Worm (Caenorhabditis elegans): ENCODE data around the gene srlf-28.
A peak's percentile ranks its signal among the peaks of the same experiment; 100 is the strongest.

srlf-28 gene

DNA sequence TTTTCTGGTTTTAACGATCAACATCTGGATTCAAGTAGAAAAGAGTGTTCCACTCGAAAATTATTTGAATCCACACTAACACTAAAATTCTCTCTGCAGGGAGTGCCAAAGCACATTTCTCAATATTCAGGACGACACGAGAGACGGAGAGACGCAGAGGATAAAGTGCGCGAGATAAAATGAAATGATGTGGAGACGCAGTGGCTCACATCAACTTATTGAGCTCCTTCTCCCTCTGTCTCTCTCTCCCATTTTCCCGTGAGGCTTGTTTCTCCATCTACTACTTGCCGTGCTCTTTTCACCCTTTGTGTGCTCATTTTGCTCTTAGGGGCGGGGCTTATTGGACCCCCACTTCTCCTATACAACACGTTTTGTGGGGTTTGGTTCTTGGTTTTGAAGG is 12.5 kb upstream of the srlf-28 start:
- TF ChIP-seq lsy-2 (tag; optimal IDR thresholded peaks at IDR 0.05) (peak; percentile 31 to 68), xbp-1 (tag; optimal IDR thresholded peaks at IDR 0.05) (peak; percentile 23), egl-13 (tag; optimal IDR thresholded peaks at IDR 0.05) (peak; percentile 26), unc-98 (GFP tag; IDR thresholded peaks at IDR 0.05) (0 out of 2 replicates have a peak, but pooled peaks have one; percentile 33), nhr-28 (tag; optimal IDR thresholded peaks at IDR 0.05) (no peak), fos-1 (tag; optimal IDR thresholded peaks at IDR 0.05) (peak; percentile 18), fkh-8 (tag; optimal IDR thresholded peaks at IDR 0.05) (peak; percentile 51), isw-1 (GFP tag; IDR thresholded peaks at IDR 0.05) (peak; percentile 29), irx-1 (tag; optimal IDR thresholded peaks at IDR 0.05) (peak; percentile 11), fkh-4 (tag; optimal IDR thresholded peaks at IDR 0.05; ENCODE audit: borderline replicate concordance) (peak; percentile 62), dpl-1 (GFP tag; optimal IDR thresholded peaks at IDR 0.05) (peak in 1 of 3 experiments; percentile 37), nhr-71 (tag; optimal IDR thresholded peaks at IDR 0.05) (peak; percentile 72), nhr-20 (tag; optimal IDR thresholded peaks at IDR 0.05) (peak; percentile 10), mdl-1 (tag; optimal IDR thresholded peaks at IDR 0.05) (peak in 1 of 2 experiments; percentile 3), dsc-1 (tag; optimal IDR thresholded peaks at IDR 0.05) (peak; percentile 88), C16A3.4 (tag; optimal IDR thresholded peaks at IDR 0.05) (peak; percentile 7), lir-3 (tag; optimal IDR thresholded peaks at IDR 0.05; ENCODE audit: poor library complexity) (peak; percentile 19), ets-5 (GFP tag; IDR thresholded peaks at IDR 0.05) (no peak), unc-62 (GFP tag; optimal IDR thresholded peaks at IDR 0.05) (no peak), fkh-10 (GFP tag; optimal IDR thresholded peaks at IDR 0.05) (peak; percentile 34), tbx-2 (tag; optimal IDR thresholded peaks at IDR 0.05) (peak; percentile 39), efl-1 (optimal IDR thresholded peaks at IDR 0.05) (peak; percentile 57 to 74), efl-1 (GFP tag; optimal IDR thresholded peaks at IDR 0.05 in 1 of 2) (peak; percentile 17 to 80), nhr-90 (tag; optimal IDR thresholded peaks at IDR 0.05; ENCODE audit: poor library complexity) (no peak), unc-86 (tag; optimal IDR thresholded peaks at IDR 0.05) (peak; percentile 61), pag-3 (tag; optimal IDR thresholded peaks at IDR 0.05; ENCODE audit: borderline replicate concordance, insufficient read depth) (no peak), mep-1 (tag; optimal IDR thresholded peaks at IDR 0.05) (peak; percentile 6), nhr-47 (tag; optimal IDR thresholded peaks at IDR 0.05) (peak; percentile 51), swsn-7 (tag; optimal IDR thresholded peaks at IDR 0.05) (peak; percentile 47), ceh-90 (tag; optimal IDR thresholded peaks at IDR 0.05) (no peak), nhr-77 (tag; optimal IDR thresholded peaks at IDR 0.05) (no peak), ceh-82 (tag; optimal IDR thresholded peaks at IDR 0.05) (peak in 2 of 3 experiments; percentile 24 to 66), lin-15B (tag; optimal IDR thresholded peaks at IDR 0.05) (no peak), skn-1 (tag; optimal IDR thresholded peaks at IDR 0.05) (peak; percentile 7)

DNA sequence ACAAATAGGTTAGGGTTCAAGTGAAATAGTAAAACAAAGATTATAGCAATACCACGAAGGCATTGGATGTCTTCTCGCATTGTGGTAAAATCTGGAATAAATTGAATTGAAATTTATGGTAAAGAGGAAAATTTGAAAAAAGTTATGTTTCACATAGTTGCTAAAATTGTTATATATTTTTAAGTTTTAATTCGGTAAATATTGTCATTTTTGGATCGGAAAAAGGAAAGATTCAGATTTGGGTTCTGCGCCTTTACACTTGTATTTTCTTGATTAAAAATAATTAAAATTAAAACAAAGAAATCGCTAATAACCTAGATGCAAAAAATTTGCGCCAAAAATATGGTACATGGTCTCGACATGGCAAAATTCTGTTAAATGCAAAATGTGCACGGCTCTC is 7.0 kb upstream of the srlf-28 start, which contains the start of gene oac-56:
Gene oac-56 (minus strand): TSS at position 101 of the 400 bp plus-strand sequence.
- no peak for TF ChIP-seq unc-30 (tag; optimal IDR thresholded peaks at IDR 0.05)
- TF ChIP-seq tbx-2 (tag; optimal IDR thresholded peaks at IDR 0.05) = no peak
- no peak for TF ChIP-seq hlh-17 (GFP tag; optimal IDR thresholded peaks at IDR 0.05; ENCODE audit: borderline replicate concordance)
- no peak for TF ChIP-seq ceh-82 (tag; optimal IDR thresholded peaks at IDR 0.05)
- no peak for TF ChIP-seq blmp-1 (tag; optimal IDR thresholded peaks at IDR 0.05)
- TF ChIP-seq egl-13 (tag; optimal IDR thresholded peaks at IDR 0.05) = no peak
- TF ChIP-seq sptf-1 (tag; optimal IDR thresholded peaks at IDR 0.05) = no peak
- no peak for TF ChIP-seq egl-27 (tag; optimal IDR thresholded peaks at IDR 0.05)
- no peak for TF ChIP-seq pax-3 (tag; optimal IDR thresholded peaks at IDR 0.05)
- TF ChIP-seq lin-14 (GFP tag; optimal IDR thresholded peaks at IDR 0.05) = no peak
- TF ChIP-seq grh-1 (GFP tag; IDR thresholded peaks at IDR 0.05) = no peak
- TF ChIP-seq fkh-8 (tag; optimal IDR thresholded peaks at IDR 0.05) = no peak
- no peak for TF ChIP-seq lin-15B (tag; optimal IDR thresholded peaks at IDR 0.05)
- TF ChIP-seq ztf-11 (tag; optimal IDR thresholded peaks at IDR 0.05) = no peak
- no peak for TF ChIP-seq dpl-1 (GFP tag; optimal IDR thresholded peaks at IDR 0.05)
- no peak for TF ChIP-seq snpc-4 (tag; optimal IDR thresholded peaks at IDR 0.05)

All from whole organism, L1 larva.